Fruit fly (Drosophila melanogaster) whole organism, embryonic: ENCODE measurements around the gene CG1983.
A peak's percentile ranks its signal among the peaks of the same experiment; 100 is the strongest.

Experiments
- ATbp ChIP-seq: fragments of 200-800 bp; sonication (Bioruptor generic); optimal IDR thresholded peaks from 2 replicates; lab custom pipeline; 2017; ENCODE audit warnings: missing biosample characterization, mild to moderate bottlenecking, missing genetic modification characterization, missing genetic modification reagents
- Atf-2 ChIP-seq: fragments of 200-800 bp; sonication (Bioruptor generic); optimal IDR thresholded peaks from 2 replicates; lab custom pipeline; 2016; ENCODE audit warnings: missing biosample characterization, missing genetic modification characterization
- Bgb ChIP-seq: fragments of 200-800 bp; sonication (Bioruptor generic); IDR thresholded peaks from 2 replicates; pipeline ENCODE4 v1.3.6; 2022; ENCODE audit warnings: missing biosample characterization, missing genetic modification characterization; ENCODE audit not compliant: partially characterized antibody
- CG10959 ChIP-seq: fragments of 200-800 bp; sonication (Bioruptor generic); IDR thresholded peaks from 2 replicates; pipeline ENCODE4 v1.3.6; 2022; ENCODE audit warnings: missing biosample characterization, missing genetic modification characterization
- CG14667 ChIP-seq: fragments of 200-800 bp; sonication (Bioruptor generic); IDR thresholded peaks from 2 replicates; pipeline ENCODE4 v1.3.6; 2022; ENCODE audit warnings: missing biosample characterization, missing genetic modification characterization
- CG16815 ChIP-seq: fragments of 200-800 bp; sonication (Bioruptor generic); optimal IDR thresholded peaks from 3 replicates; lab custom pipeline; 2017; ENCODE audit warnings: missing biosample characterization, mild to moderate bottlenecking, missing genetic modification characterization
- CG1832 ChIP-seq: fragments of 200-800 bp; sonication (Bioruptor generic); optimal IDR thresholded peaks from 2 replicates; lab custom pipeline; 2017; ENCODE audit warnings: missing biosample characterization, mild to moderate bottlenecking, missing genetic modification characterization, inconsistent platforms
- CG31224 ChIP-seq: fragments of 200-800 bp; sonication (Bioruptor generic); IDR thresholded peaks from 2 replicates; pipeline ENCODE4 v1.3.6; 2022; ENCODE audit warnings: missing biosample characterization, missing genetic modification characterization
- CG32772 ChIP-seq: fragments of 200-800 bp; sonication (Bioruptor generic); IDR thresholded peaks from 2 replicates; pipeline ENCODE4 v1.3.6; 2022; ENCODE audit warnings: missing biosample characterization, missing genetic modification characterization
- CG34376 ChIP-seq: fragments of 200-800 bp; sonication (Bioruptor generic); optimal IDR thresholded peaks from 2 replicates; lab custom pipeline; 2018; ENCODE audit warnings: missing biosample characterization, mild to moderate bottlenecking, missing genetic modification characterization
- CG3847 ChIP-seq: fragments of 200-800 bp; sonication (Bioruptor generic); IDR thresholded peaks from 2 replicates; pipeline ENCODE4 v1.3.6; 2022; ENCODE audit warnings: missing biosample characterization, missing genetic modification characterization
- CG4820 ChIP-seq: fragments of 200-800 bp; sonication (Bioruptor generic); optimal IDR thresholded peaks from 3 replicates; lab custom pipeline; 2016; ENCODE audit warnings: missing biosample characterization, missing genetic modification characterization
- CG4854 ChIP-seq: fragments of 200-800 bp; sonication (Bioruptor generic); optimal IDR thresholded peaks from 2 replicates; lab custom pipeline; 2016; ENCODE audit warnings: missing biosample characterization, missing genetic modification characterization, inconsistent platforms
- CG6654 ChIP-seq: fragments of 200-800 bp; sonication (Bioruptor generic); optimal IDR thresholded peaks from 2 replicates; lab custom pipeline; 2017; ENCODE audit warnings: missing biosample characterization, mild to moderate bottlenecking, missing genetic modification characterization
- CG7786 ChIP-seq: fragments of 200-800 bp; sonication (Bioruptor generic); optimal IDR thresholded peaks from 2 replicates; lab custom pipeline; 2016; ENCODE audit warnings: missing biosample characterization, missing genetic modification characterization
- CG7963 ChIP-seq: fragments of 200-800 bp; sonication (Bioruptor generic); IDR thresholded peaks from 3 replicates; pipeline ENCODE4 v1.3.6; 2022; ENCODE audit warnings: missing biosample characterization, missing genetic modification characterization; ENCODE audit not compliant: partially characterized antibody
- CG7987 ChIP-seq: fragments of 200-800 bp; sonication (Bioruptor generic); optimal IDR thresholded peaks from 2 replicates; lab custom pipeline; 2018; ENCODE audit warnings: missing biosample characterization, mild to moderate bottlenecking, missing genetic modification characterization, moderate library complexity
- CrebB ChIP-seq: fragments of 200-800 bp; sonication (Bioruptor generic); optimal IDR thresholded peaks from 3 replicates; lab custom pipeline; 2018; ENCODE audit warnings: missing biosample characterization, mild to moderate bottlenecking, missing genetic modification characterization
- H15 ChIP-seq: fragments of 200-800 bp; sonication (Bioruptor generic); IDR thresholded peaks from 3 replicates; pipeline ENCODE4 v1.3.6; 2022; ENCODE audit warnings: missing biosample characterization, missing genetic modification characterization
- Hr51 ChIP-seq, 2 experiments: fragments of 200-800 bp; sonication (Bioruptor generic); optimal IDR thresholded peaks; 2 replicates in 1 of 2; 3 replicates in 1 of 2; lab custom pipeline; 2016 to 2018; ENCODE audit warnings: missing biosample characterization in 2 of 2, missing genetic modification characterization in 2 of 2, mild to moderate bottlenecking in 1 of 2, moderate library complexity in 1 of 2
- Mes4 ChIP-seq: fragments of 200-800 bp; sonication (Bioruptor generic); optimal IDR thresholded peaks from 2 replicates; lab custom pipeline; 2016; ENCODE audit warnings: missing biosample characterization, missing genetic modification characterization
- Mrtf ChIP-seq: fragments of 200-800 bp; sonication (Bioruptor generic); IDR thresholded peaks from 3 replicates; pipeline ENCODE4 v1.3.6; 2022; ENCODE audit warnings: missing biosample characterization, missing genetic modification characterization
- NfI ChIP-seq: fragments of 200-800 bp; sonication (Bioruptor generic); optimal IDR thresholded peaks from 3 replicates; lab custom pipeline; 2018; ENCODE audit warnings: missing biosample characterization, mild to moderate bottlenecking, missing genetic modification characterization, moderate library complexity
- Opbp ChIP-seq: fragments of 200-800 bp; sonication (Bioruptor generic); IDR thresholded peaks from 3 replicates; pipeline ENCODE4 v1.3.6; 2022; ENCODE audit warnings: missing biosample characterization, missing genetic modification characterization; ENCODE audit not compliant: partially characterized antibody
- PHDP ChIP-seq: fragments of 200-800 bp; sonication (Bioruptor generic); optimal IDR thresholded peaks from 3 replicates; lab custom pipeline; 2018; ENCODE audit warnings: missing biosample characterization, mild to moderate bottlenecking, missing genetic modification characterization, moderate library complexity
- Ptx1 ChIP-seq: fragments of 200-800 bp; sonication (Bioruptor generic); IDR thresholded peaks from 2 replicates; pipeline ENCODE4 v1.3.6; 2022; ENCODE audit warnings: missing biosample characterization, missing genetic modification characterization
- Side ChIP-seq: fragments of 200-800 bp; sonication (Bioruptor generic); optimal IDR thresholded peaks from 2 replicates; lab custom pipeline; 2016; ENCODE audit warnings: missing biosample characterization, missing genetic modification characterization
- Sin3A ChIP-seq: fragments of >200 bp; optimal IDR thresholded peaks from 2 replicates; lab custom pipeline; 2018
- Xbp1 ChIP-seq: fragments of 200-800 bp; sonication (Bioruptor generic); optimal IDR thresholded peaks from 3 replicates; lab custom pipeline; 2016; ENCODE audit warnings: missing biosample characterization, mild to moderate bottlenecking, missing genetic modification characterization
- chif ChIP-seq, 2 experiments: fragments of 200-800 bp; sonication (Bioruptor generic); optimal IDR thresholded peaks; 3 replicates each; lab custom pipeline; 2016; ENCODE audit warnings: missing biosample characterization in 2 of 2, missing genetic modification characterization in 2 of 2
- dysf ChIP-seq: fragments of 200-800 bp; sonication (Bioruptor generic); IDR thresholded peaks from 3 replicates; pipeline ENCODE4 v1.3.6; 2022; ENCODE audit warnings: missing biosample characterization, missing genetic modification characterization
- fu2 ChIP-seq: fragments of 200-800 bp; sonication (Bioruptor generic); optimal IDR thresholded peaks from 2 replicates; lab custom pipeline; 2016; ENCODE audit warnings: missing biosample characterization, missing genetic modification characterization
- gcm ChIP-seq: fragments of 200-800 bp; sonication (Bioruptor generic); optimal IDR thresholded peaks from 2 replicates; lab custom pipeline; 2019; ENCODE audit warnings: missing biosample characterization, mild to moderate bottlenecking, missing genetic modification characterization, moderate library complexity
- gsb ChIP-seq: fragments of 200-800 bp; sonication (Bioruptor generic); IDR thresholded peaks from 2 replicates; pipeline ENCODE4 v1.3.6; 2022; ENCODE audit warnings: missing biosample characterization, missing genetic modification characterization
- jing ChIP-seq: fragments of 200-800 bp; sonication (Bioruptor generic); optimal IDR thresholded peaks from 2 replicates; lab custom pipeline; 2018; ENCODE audit warnings: missing biosample characterization, mild to moderate bottlenecking, missing genetic modification characterization
- nau ChIP-seq: fragments of 200-800 bp; sonication (Bioruptor generic); optimal IDR thresholded peaks from 3 replicates; lab custom pipeline; 2017; ENCODE audit warnings: missing biosample characterization, mild to moderate bottlenecking, missing genetic modification characterization, missing genetic modification reagents
- nom ChIP-seq: fragments of 200-800 bp; sonication (Bioruptor generic); optimal IDR thresholded peaks from 2 replicates; lab custom pipeline; 2017; ENCODE audit warnings: missing biosample characterization, missing genetic modification characterization, mild to moderate bottlenecking, moderate library complexity, missing genetic modification reagents
- odd ChIP-seq: fragments of 200-800 bp; sonication (Bioruptor generic); optimal IDR thresholded peaks from 2 replicates; lab custom pipeline; 2017; ENCODE audit warnings: missing biosample characterization, mild to moderate bottlenecking, missing genetic modification characterization
- onecut ChIP-seq: fragments of 200-800 bp; sonication (Bioruptor generic); IDR thresholded peaks from 2 replicates; pipeline ENCODE4 v1.3.6; 2022; ENCODE audit warnings: missing biosample characterization, missing genetic modification characterization
- pan ChIP-seq, 4 experiments: fragments of >200 bp in 3 of 4; fragments of 200-800 bp in 1 of 4; sonication (Bioruptor generic) in 1 of 4; optimal IDR thresholded peaks in 3 of 4; IDR thresholded peaks in 1 of 4; 2 replicates each; pipeline versions ENCODE4 v1.3.6 to Lab custom; 2017 to 2022; ENCODE audit warnings: missing biosample characterization in 2 of 4, missing genetic modification characterization in 2 of 4, mixed read lengths in 1 of 4
- pita ChIP-seq: fragments of 200-800 bp; sonication (Bioruptor generic); optimal IDR thresholded peaks from 2 replicates; lab custom pipeline; 2017; ENCODE audit warnings: missing biosample characterization, mild to moderate bottlenecking, missing genetic modification characterization
- prd ChIP-seq, 3 experiments: fragments of >200 bp in 2 of 3; fragments of 200-800 bp in 1 of 3; sonication (Bioruptor generic) in 1 of 3; optimal IDR thresholded peaks in 2 of 3; IDR thresholded peaks in 1 of 3; 2 replicates in 2 of 3; 3 replicates in 1 of 3; pipeline versions ENCODE4 v1.3.6 to Lab custom; 2017 to 2022; ENCODE audit warnings: missing biosample characterization in 1 of 3, missing genetic modification characterization in 1 of 3
- pzg ChIP-seq: fragments of 200-800 bp; sonication (Bioruptor generic); optimal IDR thresholded peaks from 3 replicates; lab custom pipeline; 2018; ENCODE audit warnings: missing biosample characterization, mild to moderate bottlenecking, missing genetic modification characterization, moderate library complexity
- rib ChIP-seq: fragments of 200-800 bp; sonication (Bioruptor generic); IDR thresholded peaks from 2 replicates; pipeline ENCODE4 v1.3.6; 2022; ENCODE audit warnings: missing biosample characterization, missing genetic modification characterization
- row ChIP-seq: fragments of 200-800 bp; sonication (Bioruptor generic); IDR thresholded peaks from 3 replicates; pipeline ENCODE4 v1.3.6; 2022; ENCODE audit warnings: missing biosample characterization, missing genetic modification characterization
- sob ChIP-seq: fragments of 200-800 bp; sonication (Bioruptor generic); IDR thresholded peaks from 2 replicates; pipeline ENCODE4 v1.3.6; 2022; ENCODE audit warnings: missing biosample characterization, missing genetic modification characterization
- toy ChIP-seq: fragments of 200-800 bp; sonication (Bioruptor generic); IDR thresholded peaks from 2 replicates; pipeline ENCODE4 v1.3.6; 2022; ENCODE audit warnings: missing biosample characterization, missing genetic modification characterization

Gene CG1983

dm6 chr3R:30203104-30203986 lies 25.8 kb upstream of the CG1983 start (continued):
- TF ChIP-seq Ptx1 (GFP tag; lab: Robert Waterston, UW) (peak; percentile 95), PHDP (tag; lab: Kevin White, UChicago) (peak; percentile 91), pan (optimal IDR thresholded peaks at IDR 0.05; lab: Kevin White, UChicago) (no peak), pan (GFP tag; optimal IDR thresholded peaks at IDR 0.05 in 1 of 2, IDR thresholded peaks at IDR 0.05 in 1 of 2) (peak in 1 of 2 experiments; percentile 91), Bgb (no peak), dysf (peak; percentile 97), onecut (GFP tag; lab: Robert Waterston, UW) (peak; percentile 91), NfI (GFP tag; lab: Kevin White, UChicago) (peak; percentile 90), prd (optimal IDR thresholded peaks at IDR 0.05; lab: Kevin White, UChicago) (no peak), prd (GFP tag; IDR thresholded peaks at IDR 0.05; lab: Robert Waterston, UW) (peak; percentile 95), rib (GFP tag; lab: Robert Waterston, UW) (peak; percentile 78; the same call in 1 of the 2 replicates), Side (GFP tag; lab: Kevin White, UChicago) (peak; percentile 99), Atf-2 (GFP tag; lab: Kevin White, UChicago) (peak; percentile 94), CG34376 (GFP tag; lab: Kevin White, UChicago) (peak; percentile 87), H15 (GFP tag; lab: Robert Waterston, UW) (peak; percentile 79; the same call in 2 of the 3 replicates), odd (peak; percentile 90), nom (GFP tag; lab: Kevin White, UChicago) (peak; percentile 26), CG6654 (GFP tag; lab: Kevin White, UChicago) (peak; percentile 91), Xbp1 (GFP tag; lab: Kevin White, UChicago) (peak; percentile 93), CG4820 (GFP tag; lab: Kevin White, UChicago) (peak; percentile 97), CG14667 (peak; percentile 86), CG32772 (GFP tag; lab: Robert Waterston, UW) (peak; percentile 94), Hr51 (GFP tag; optimal IDR thresholded peaks at IDR 0.05; lab: Kevin White, UChicago) (peak; percentile 90 to 94), gcm (GFP tag; lab: Kevin White, UChicago) (peak; percentile 81), nau (peak; percentile 97), chif (GFP tag; optimal IDR thresholded peaks at IDR 0.05; lab: Kevin White, UChicago) (peak; percentile 93 to 98), CG7963 (GFP tag; lab: Robert Waterston, UW) (no peak), Opbp (no peak), CG7987 (GFP tag; lab: Kevin White, UChicago) (peak; percentile 88), fu2 (GFP tag; lab: Kevin White, UChicago) (peak; percentile 94), pita (no peak), CrebB (tag; lab: Kevin White, UChicago) (peak; percentile 78), CG7786 (GFP tag; lab: Kevin White, UChicago) (peak; percentile 96), CG3847 (peak; percentile 81), Sin3A (lab: Kevin White, UChicago) (no peak), ATbp (GFP tag; lab: Kevin White, UChicago) (peak; percentile 94), CG16815 (peak; percentile 84), toy (GFP tag; lab: Robert Waterston, UW) (peak; percentile 77), CG1832 (GFP tag; lab: Kevin White, UChicago) (no peak), CG4854 (GFP tag; lab: Kevin White, UChicago) (peak; percentile 97), pzg (peak; percentile 24), gsb (GFP tag; lab: Robert Waterston, UW) (peak; percentile 85), CG10959 (GFP tag; lab: Robert Waterston, UW) (peak; percentile 88), jing (GFP tag; lab: Kevin White, UChicago) (peak; percentile 93), Mrtf (GFP tag; lab: Robert Waterston, UW) (peak; percentile 90), CG31224 (peak; percentile 88), row (GFP tag; lab: Robert Waterston, UW) (peak; percentile 99), sob (GFP tag; lab: Robert Waterston, UW) (peak; percentile 94), Mes4 (GFP tag; lab: Kevin White, UChicago) (peak; percentile 91)
